Worm (Caenorhabditis elegans): ENCODE results near the gene F53A3.7.

F53A3.7 gene

ce11 chrIII:1925048-1925537 lies 26.2 kb upstream of the F53A3.7 start (continued):
- no peak; the same call in 1 of the 2 replicates for TF ChIP-seq madf-9 (GFP tag; conservative IDR thresholded peaks at IDR 0.05)
- peak; percentile 87 to 98 for TF ChIP-seq daf-16 (GFP tag; optimal IDR thresholded peaks at IDR 0.05)
- peak; percentile 94 for TF ChIP-seq daf-16 (tag; optimal IDR thresholded peaks at IDR 0.05)
- peak; percentile 56 for TF ChIP-seq ceh-28 (tag; optimal IDR thresholded peaks at IDR 0.05)
- TF ChIP-seq aly-2 (tag; optimal IDR thresholded peaks at IDR 0.05), result no peak
- TF ChIP-seq ceh-62 (tag; optimal IDR thresholded peaks at IDR 0.05), result no peak
- TF ChIP-seq Y105C5A.15 (GFP tag; IDR thresholded peaks at IDR 0.05), result 0 out of 2 replicates have a peak, but pooled peaks have one; percentile 33
- no peak for TF ChIP-seq attf-4 (tag; optimal IDR thresholded peaks at IDR 0.05)
- 0 out of 2 replicates have a peak, but pooled peaks have one; percentile 56 for TF ChIP-seq dmd-9 (GFP tag; IDR thresholded peaks at IDR 0.05)
- peak; percentile 79 for TF ChIP-seq dpl-1 (GFP tag; optimal IDR thresholded peaks at IDR 0.05)
- peak; percentile 89 for TF ChIP-seq mdt-29 (GFP tag; IDR thresholded peaks at IDR 0.05)
- peak in 1 of 2 experiments; percentile 100 for TF ChIP-seq unc-62 (GFP tag; optimal IDR thresholded peaks at IDR 0.05 in 1 of 2)
- TF ChIP-seq unc-62 (tag; optimal IDR thresholded peaks at IDR 0.05), result peak; percentile 74
- peak; percentile 97 for TF ChIP-seq saeg-2 (GFP tag; IDR thresholded peaks at IDR 0.05)
- peak; percentile 80 for TF ChIP-seq spr-3 (GFP tag; optimal IDR thresholded peaks at IDR 0.05)
- peak; percentile 93 for TF ChIP-seq nhr-11 (tag; optimal IDR thresholded peaks at IDR 0.05)
- no peak for TF ChIP-seq lin-15B (tag; optimal IDR thresholded peaks at IDR 0.05)
- peak; percentile 97 for TF ChIP-seq pha-4 (GFP tag; IDR thresholded peaks at IDR 0.05)
- TF ChIP-seq pha-4 (tag; optimal IDR thresholded peaks at IDR 0.05), result peak; percentile 71
- peak; percentile 99 for TF ChIP-seq hlh-30 (tag; optimal IDR thresholded peaks at IDR 0.05; ENCODE audit: insufficient read depth)
- TF ChIP-seq snpc-1.2 (GFP tag; IDR thresholded peaks at IDR 0.05), result no peak
- TF ChIP-seq D1046.2 (GFP tag; IDR thresholded peaks at IDR 0.05), result no peak
- peak; percentile 94 for TF ChIP-seq lin-1 (GFP tag; IDR thresholded peaks at IDR 0.05)
- no peak for TF ChIP-seq ama-1 (optimal IDR thresholded peaks at IDR 0.05)
- peak; percentile 90 for TF ChIP-seq spr-1 (tag; optimal IDR thresholded peaks at IDR 0.05)

ce11 chrIII:1925786-1926185 lies 25.5 kb upstream of the F53A3.7 start:
- TF ChIP-seq aha-1 (tag), result peak; percentile 91
- no peak for TF ChIP-seq F44E2.7 (GFP tag; IDR thresholded peaks at IDR 0.05)
- peak; percentile 19; the same call in 1 of the 2 replicates for TF ChIP-seq set-16 (GFP tag; IDR thresholded peaks at IDR 0.05)
- no peak for TF ChIP-seq php-3 (GFP tag; IDR thresholded peaks at IDR 0.05)

- TF ChIP-seq nhr-76 (tag; optimal IDR thresholded peaks at IDR 0.05) (peak; percentile 17), daf-19 (GFP tag; conservative IDR thresholded peaks at IDR 0.05) (no peak), tra-1 (GFP tag; IDR thresholded peaks at IDR 0.05) (peak; percentile 96), snpc-4 (tag; optimal IDR thresholded peaks at IDR 0.05) (no peak), dmd-9 (GFP tag; IDR thresholded peaks at IDR 0.05) (peak; percentile 4; the same call in 1 of the 2 replicates), unc-130 (GFP tag; optimal IDR thresholded peaks at IDR 0.05) (no peak), vab-7 (GFP tag; IDR thresholded peaks at IDR 0.05) (no peak), mes-2 (tag; optimal IDR thresholded peaks at IDR 0.05; ENCODE audit: poor library complexity, severe bottlenecking) (peak; percentile 74), Y75B8A.6 (GFP tag; IDR thresholded peaks at IDR 0.05) (0 out of 2 replicates have a peak, but pooled peaks have one; percentile 28), daf-16 (GFP tag; optimal IDR thresholded peaks at IDR 0.05) (peak in 1 of 2 experiments; percentile 63), daf-16 (tag; optimal IDR thresholded peaks at IDR 0.05) (peak; percentile 61), T26A8.4 (GFP tag; IDR thresholded peaks at IDR 0.05) (peak; percentile 85), lin-29 (GFP tag; IDR thresholded peaks at IDR 0.05) (peak; percentile 88), mxl-2 (GFP tag; conservative IDR thresholded peaks at IDR 0.05) (peak; percentile 36; the same call in 1 of the 2 replicates), F49E8.2 (tag; optimal IDR thresholded peaks at IDR 0.05; ENCODE audit: borderline replicate concordance) (no peak), sdz-12 (GFP tag; optimal IDR thresholded peaks at IDR 0.05) (no peak), lin-13 (GFP tag; optimal IDR thresholded peaks at IDR 0.05) (peak; percentile 85), daf-12 (tag; optimal IDR thresholded peaks at IDR 0.05) (no peak), zfp-3 (GFP tag; conservative IDR thresholded peaks at IDR 0.05) (peak; percentile 77), fos-1 (tag; optimal IDR thresholded peaks at IDR 0.05) (peak; percentile 48), attf-4 (tag; optimal IDR thresholded peaks at IDR 0.05) (no peak), F10B5.3 (tag; optimal IDR thresholded peaks at IDR 0.05) (no peak), nhr-102 (tag; optimal IDR thresholded peaks at IDR 0.05) (peak; percentile 88), daf-8 (GFP tag; IDR thresholded peaks at IDR 0.05) (no peak), ctbp-1 (GFP tag; IDR thresholded peaks at IDR 0.05) (peak; percentile 92)
These were observed 24.9 kb upstream of the F53A3.7 start for ce11 chrIII:1926456-1926855.
